1 fruit fly cellular context compared by ENCODE assay signal in genomic region chr3L:780867-781701, dm6.
TF ChIP-seq lines count a peak whose summit lies in the region.

No protein-coding gene starts in this region.

TF ChIP-seq in whole organism, embryonic, 481 proteins besides CTCF, POLR2A, EP300 and RAD21 (continued from another document and continues in another):
- TF ChIP-seq MBD-R2 (GFP tag; IDR thresholded peaks at IDR 0.05; lab: Robert Waterston, UW), result peak; percentile 89
- TF ChIP-seq lmd (GFP tag; IDR thresholded peaks at IDR 0.05; lab: Robert Waterston, UW), result peak; percentile 95
- TF ChIP-seq Mes4 (GFP tag; optimal IDR thresholded peaks at IDR 0.05; lab: Kevin White, UChicago), result no peak
- TF ChIP-seq ac (GFP tag; optimal IDR thresholded peaks at IDR 0.05; lab: Kevin White, UChicago), result no peak
- TF ChIP-seq CG3407 (GFP tag; optimal IDR thresholded peaks at IDR 0.05; lab: Kevin White, UChicago), result peak; percentile 88
- TF ChIP-seq CG14965 (GFP tag; optimal IDR thresholded peaks at IDR 0.05; lab: Kevin White, UChicago; ENCODE audit: borderline replicate concordance), result no peak
- peak; percentile 96 for TF ChIP-seq Med (GFP tag; lab: Kevin White, UChicago)
- peak; percentile 67 for TF ChIP-seq CG6813 (GFP tag; optimal IDR thresholded peaks at IDR 0.05; lab: Kevin White, UChicago)
- peak; percentile 74 for TF ChIP-seq CG14710 (tag; optimal IDR thresholded peaks at IDR 0.05; lab: Kevin White, UChicago)
- peak; percentile 65 for TF ChIP-seq CG4360 (GFP tag; IDR thresholded peaks at IDR 0.05; lab: Robert Waterston, UW)
- peak; percentile 86 for TF ChIP-seq zf30C (GFP tag; optimal IDR thresholded peaks at IDR 0.05; lab: Kevin White, UChicago)
- TF ChIP-seq Trl (optimal IDR thresholded peaks at IDR 0.05; lab: Kevin White, UChicago), result no peak
- peak; percentile 72 for TF ChIP-seq Trl (GFP tag; optimal IDR thresholded peaks at IDR 0.05; lab: Kevin White, UChicago)
- peak; percentile 92 for TF ChIP-seq CG2678 (tag; optimal IDR thresholded peaks at IDR 0.05; lab: Kevin White, UChicago)
- TF ChIP-seq CG8281 (tag; optimal IDR thresholded peaks at IDR 0.05; lab: Kevin White, UChicago), result peak; percentile 15
- peak; percentile 59 for TF ChIP-seq CG30020 (tag; optimal IDR thresholded peaks at IDR 0.05; lab: Kevin White, UChicago)
- TF ChIP-seq CG14860 (GFP tag; IDR thresholded peaks at IDR 0.05; lab: Robert Waterston, UW; ENCODE audit: partially characterized antibody), result no peak
- TF ChIP-seq tup (GFP tag; optimal IDR thresholded peaks at IDR 0.05; lab: Kevin White, UChicago), result peak; percentile 82
- TF ChIP-seq CG13624 (GFP tag; optimal IDR thresholded peaks at IDR 0.05; lab: Kevin White, UChicago), result peak; percentile 75
- peak; percentile 98 for TF ChIP-seq slbo (GFP tag; IDR thresholded peaks at IDR 0.05; lab: Robert Waterston, UW)
- TF ChIP-seq gcm (GFP tag; optimal IDR thresholded peaks at IDR 0.05; lab: Kevin White, UChicago), result peak; percentile 91
- peak; percentile 67 for TF ChIP-seq Hmx (GFP tag; optimal IDR thresholded peaks at IDR 0.05; lab: Kevin White, UChicago)
- TF ChIP-seq insv (GFP tag; optimal IDR thresholded peaks at IDR 0.05; lab: Kevin White, UChicago), result peak in 1 of 2 experiments; percentile 42
- TF ChIP-seq Dll (GFP tag; IDR thresholded peaks at IDR 0.05; lab: Robert Waterston, UW; ENCODE audit: partially characterized antibody), result no peak
- TF ChIP-seq gt (GFP tag; IDR thresholded peaks at IDR 0.05; lab: Robert Waterston, UW), result peak; percentile 89
- TF ChIP-seq Elba2 (GFP tag; optimal IDR thresholded peaks at IDR 0.05; lab: Kevin White, UChicago), result no peak
- TF ChIP-seq CG17361 (GFP tag; IDR thresholded peaks at IDR 0.05; lab: Robert Waterston, UW), result peak; percentile 79
- peak; percentile 66 for TF ChIP-seq CG13123 (GFP tag; optimal IDR thresholded peaks at IDR 0.05; lab: Kevin White, UChicago)
- TF ChIP-seq cato (GFP tag; optimal IDR thresholded peaks at IDR 0.05; lab: Kevin White, UChicago; ENCODE audit: borderline replicate concordance), result peak; percentile 89
- no peak for TF ChIP-seq Opbp (GFP tag; IDR thresholded peaks at IDR 0.05; lab: Robert Waterston, UW; ENCODE audit: partially characterized antibody)
- peak; percentile 97 for TF ChIP-seq sens (GFP tag; lab: Kevin White, UChicago)
- TF ChIP-seq CG14441 (GFP tag; IDR thresholded peaks at IDR 0.05; lab: Robert Waterston, UW), result peak; percentile 97
- TF ChIP-seq CG31224 (GFP tag; IDR thresholded peaks at IDR 0.05; lab: Robert Waterston, UW), result peak; percentile 93
- peak; percentile 58 for TF ChIP-seq CG18764 (GFP tag; optimal IDR thresholded peaks at IDR 0.05; lab: Kevin White, UChicago)
- TF ChIP-seq Fer1 (GFP tag; optimal IDR thresholded peaks at IDR 0.05; lab: Kevin White, UChicago), result peak; percentile 93
- peak; percentile 95 for TF ChIP-seq B-H1 (GFP tag; IDR thresholded peaks at IDR 0.05; lab: Robert Waterston, UW)
- TF ChIP-seq sisA (GFP tag; IDR thresholded peaks at IDR 0.05; lab: Robert Waterston, UW), result peak; percentile 94
- peak; percentile 94 for TF ChIP-seq esg (GFP tag; conservative IDR thresholded peaks at IDR 0.05; lab: Robert Waterston, UW)
- peak; percentile 95 for TF ChIP-seq Rx (GFP tag; IDR thresholded peaks at IDR 0.05; lab: Robert Waterston, UW)
- TF ChIP-seq CG5953 (GFP tag; IDR thresholded peaks at IDR 0.05; lab: Robert Waterston, UW), result peak; percentile 95
- TF ChIP-seq CG3726 (GFP tag; IDR thresholded peaks at IDR 0.05; lab: Robert Waterston, UW), result peak; percentile 94
- TF ChIP-seq CG18476 (GFP tag; optimal IDR thresholded peaks at IDR 0.05; lab: Kevin White, UChicago), result peak; percentile 73
- no peak for TF ChIP-seq sima (GFP tag; optimal IDR thresholded peaks at IDR 0.05; lab: Kevin White, UChicago)
- TF ChIP-seq Pdp1 (GFP tag; optimal IDR thresholded peaks at IDR 0.05; lab: Kevin White, UChicago), result peak; percentile 58 to 67
- peak; percentile 61 for TF ChIP-seq CG7786 (GFP tag; optimal IDR thresholded peaks at IDR 0.05; lab: Kevin White, UChicago)
- no peak for TF ChIP-seq hkb (optimal IDR thresholded peaks at IDR 0.05; lab: Kevin White, UChicago)
- TF ChIP-seq hkb (GFP tag; IDR thresholded peaks at IDR 0.05; lab: Robert Waterston, UW), result peak; percentile 98
- TF ChIP-seq Dad (GFP tag; optimal IDR thresholded peaks at IDR 0.05; lab: Kevin White, UChicago), result peak; percentile 85
- TF ChIP-seq CG8478 (optimal IDR thresholded peaks at IDR 0.05; lab: Kevin White, UChicago), result no peak
- TF ChIP-seq Dbx (GFP tag; IDR thresholded peaks at IDR 0.05; lab: Robert Waterston, UW), result peak; percentile 98
- TF ChIP-seq bab2 (GFP tag; optimal IDR thresholded peaks at IDR 0.05; lab: Kevin White, UChicago), result peak; percentile 85
- peak; percentile 90 for TF ChIP-seq CG1024 (GFP tag; IDR thresholded peaks at IDR 0.05; lab: Robert Waterston, UW)
- TF ChIP-seq tna (GFP tag; IDR thresholded peaks at IDR 0.05; lab: Robert Waterston, UW; ENCODE audit: partially characterized antibody), result no peak
- TF ChIP-seq toy (GFP tag; IDR thresholded peaks at IDR 0.05; lab: Robert Waterston, UW), result peak; percentile 89
- peak; percentile 68 for TF ChIP-seq kay (GFP tag; optimal IDR thresholded peaks at IDR 0.05; lab: Kevin White, UChicago)
- TF ChIP-seq CrebB (tag; optimal IDR thresholded peaks at IDR 0.05; lab: Kevin White, UChicago), result peak; percentile 76
- peak; percentile 98 for TF ChIP-seq sob (GFP tag; IDR thresholded peaks at IDR 0.05; lab: Robert Waterston, UW)
- TF ChIP-seq ken (GFP tag; IDR thresholded peaks at IDR 0.05; lab: Robert Waterston, UW), result peak; percentile 94
- TF ChIP-seq zfh1 (GFP tag; IDR thresholded peaks at IDR 0.05; lab: Robert Waterston, UW), result peak; percentile 97
- peak; percentile 96 for TF ChIP-seq CG4730 (GFP tag; IDR thresholded peaks at IDR 0.05; lab: Robert Waterston, UW)
- peak in 1 of 3 experiments; percentile 61 for TF ChIP-seq Stat92E (GFP tag; optimal IDR thresholded peaks at IDR 0.05; lab: Kevin White, UChicago)
- peak; percentile 88 for TF ChIP-seq CG11560 (tag; IDR thresholded peaks at IDR 0.05; lab: Robert Waterston, UW)
- TF ChIP-seq HLH4C (GFP tag; IDR thresholded peaks at IDR 0.05; lab: Robert Waterston, UW; ENCODE audit: partially characterized antibody), result no peak
- peak; percentile 36 for TF ChIP-seq CG31365 (tag; optimal IDR thresholded peaks at IDR 0.05; lab: Kevin White, UChicago)
- peak; percentile 82 for TF ChIP-seq CG17568 (GFP tag; optimal IDR thresholded peaks at IDR 0.05; lab: Kevin White, UChicago)
- peak; percentile 93 for TF ChIP-seq CG32767 (GFP tag; IDR thresholded peaks at IDR 0.05; lab: Robert Waterston, UW)
- TF ChIP-seq salm (tag; optimal IDR thresholded peaks at IDR 0.05; lab: Kevin White, UChicago), result peak; percentile 86
- peak; percentile 91 for TF ChIP-seq dati (GFP tag; IDR thresholded peaks at IDR 0.05; lab: Robert Waterston, UW)
- peak; percentile 90 for TF ChIP-seq dimm (GFP tag; IDR thresholded peaks at IDR 0.05; lab: Robert Waterston, UW)
- TF ChIP-seq sqz (GFP tag; optimal IDR thresholded peaks at IDR 0.05; lab: Kevin White, UChicago), result peak; percentile 25
- TF ChIP-seq gce (GFP tag; IDR thresholded peaks at IDR 0.05; lab: Robert Waterston, UW), result peak; percentile 93
- TF ChIP-seq bigmax (GFP tag; optimal IDR thresholded peaks at IDR 0.05; lab: Kevin White, UChicago), result no peak
- peak; percentile 91 for TF ChIP-seq CG8388 (GFP tag; optimal IDR thresholded peaks at IDR 0.05; lab: Kevin White, UChicago)
- TF ChIP-seq abd-A (tag; optimal IDR thresholded peaks at IDR 0.05; lab: Kevin White, UChicago), result no peak
- TF ChIP-seq Blimp-1 (GFP tag; optimal IDR thresholded peaks at IDR 0.05; lab: Kevin White, UChicago), result peak; percentile 84
- peak; percentile 72 for TF ChIP-seq CG5180 (GFP tag; optimal IDR thresholded peaks at IDR 0.05; lab: Kevin White, UChicago)
- TF ChIP-seq onecut (GFP tag; IDR thresholded peaks at IDR 0.05; lab: Robert Waterston, UW), result peak; percentile 89
- peak; percentile 89 for TF ChIP-seq ssp (GFP tag; IDR thresholded peaks at IDR 0.05; lab: Robert Waterston, UW)
- TF ChIP-seq CG30403 (GFP tag; optimal IDR thresholded peaks at IDR 0.05; lab: Kevin White, UChicago), result peak; percentile 95
- TF ChIP-seq row (GFP tag; IDR thresholded peaks at IDR 0.05; lab: Robert Waterston, UW), result peak; percentile 99
- no peak for TF ChIP-seq mld (GFP tag; IDR thresholded peaks at IDR 0.05; lab: Robert Waterston, UW; ENCODE audit: partially characterized antibody)
- no peak for TF ChIP-seq Kr (GFP tag; optimal IDR thresholded peaks at IDR 0.05; lab: Kevin White, UChicago)
- peak; percentile 57 for TF ChIP-seq ERR (GFP tag; optimal IDR thresholded peaks at IDR 0.05; lab: Kevin White, UChicago)
- peak in 1 of 2 experiments; percentile 56 for TF ChIP-seq crp (GFP tag; optimal IDR thresholded peaks at IDR 0.05; lab: Kevin White, UChicago)
- TF ChIP-seq tgo (GFP tag; IDR thresholded peaks at IDR 0.05; lab: Robert Waterston, UW), result peak; percentile 97
- peak; percentile 90 for TF ChIP-seq Adf1 (GFP tag; IDR thresholded peaks at IDR 0.05; lab: Robert Waterston, UW)
- peak; percentile 68 for TF ChIP-seq Lhr (GFP tag; optimal IDR thresholded peaks at IDR 0.05; lab: Kevin White, UChicago)
- peak; percentile 86; the same call in 1 of the 3 replicates for TF ChIP-seq sr (GFP tag; IDR thresholded peaks at IDR 0.05; lab: Robert Waterston, UW)
- TF ChIP-seq CG9797 (GFP tag; optimal IDR thresholded peaks at IDR 0.05; lab: Kevin White, UChicago), result peak; percentile 18
- peak; percentile 91 for TF ChIP-seq CG31441 (GFP tag; IDR thresholded peaks at IDR 0.05; lab: Robert Waterston, UW)
- no peak for TF ChIP-seq Hr39 (optimal IDR thresholded peaks at IDR 0.05; lab: Kevin White, UChicago)
- peak; percentile 95 for TF ChIP-seq CG2889 (GFP tag; IDR thresholded peaks at IDR 0.05; lab: Robert Waterston, UW)
- TF ChIP-seq CG16815 (GFP tag; optimal IDR thresholded peaks at IDR 0.05; lab: Kevin White, UChicago), result peak; percentile 86
- no peak for TF ChIP-seq Sin3A (optimal IDR thresholded peaks at IDR 0.05; lab: Kevin White, UChicago)
- peak; percentile 83 for TF ChIP-seq phol (tag; optimal IDR thresholded peaks at IDR 0.05; lab: Kevin White, UChicago)
- TF ChIP-seq jumu (GFP tag; optimal IDR thresholded peaks at IDR 0.05; lab: Kevin White, UChicago), result peak; percentile 36
- peak; percentile 20 for TF ChIP-seq CG11398 (GFP tag; optimal IDR thresholded peaks at IDR 0.05; lab: Kevin White, UChicago)
- peak; percentile 1 for TF ChIP-seq Dp (GFP tag; optimal IDR thresholded peaks at IDR 0.05; lab: Kevin White, UChicago)
- peak; percentile 73 for TF ChIP-seq Nf-YB (GFP tag; optimal IDR thresholded peaks at IDR 0.05; lab: Kevin White, UChicago)
- TF ChIP-seq CG9609 (GFP tag; optimal IDR thresholded peaks at IDR 0.05; lab: Kevin White, UChicago), result peak; percentile 66
- peak; percentile 72 for TF ChIP-seq Fer2 (tag; optimal IDR thresholded peaks at IDR 0.05; lab: Kevin White, UChicago)
- peak; percentile 93 for TF ChIP-seq CG10209 (GFP tag; optimal IDR thresholded peaks at IDR 0.05; lab: Kevin White, UChicago)
- TF ChIP-seq Spps (tag; optimal IDR thresholded peaks at IDR 0.05; lab: Kevin White, UChicago), result peak; percentile 55
- TF ChIP-seq CG10366 (GFP tag; IDR thresholded peaks at IDR 0.05; lab: Robert Waterston, UW), result peak; percentile 97
- peak; percentile 97 for TF ChIP-seq HLH3B (GFP tag; IDR thresholded peaks at IDR 0.05; lab: Robert Waterston, UW)
- peak; percentile 94 for TF ChIP-seq Ets65A (GFP tag; lab: Kevin White, UChicago)
- TF ChIP-seq CG10431 (GFP tag; optimal IDR thresholded peaks at IDR 0.05; lab: Kevin White, UChicago), result peak; percentile 66
- TF ChIP-seq grau (tag; optimal IDR thresholded peaks at IDR 0.05; lab: Kevin White, UChicago), result peak; percentile 94
- peak; percentile 91 for TF ChIP-seq CG11696 (GFP tag; IDR thresholded peaks at IDR 0.05; lab: Robert Waterston, UW)
- TF ChIP-seq MTF-1 (GFP tag; optimal IDR thresholded peaks at IDR 0.05; lab: Kevin White, UChicago; ENCODE audit: borderline replicate concordance), result peak; percentile 12
- TF ChIP-seq C15 (GFP tag; IDR thresholded peaks at IDR 0.05; lab: Robert Waterston, UW), result peak; percentile 91
- peak; percentile 94 for TF ChIP-seq CG2120 (GFP tag; optimal IDR thresholded peaks at IDR 0.05; lab: Kevin White, UChicago)
- peak; percentile 54; the same call in 1 of the 2 replicates for TF ChIP-seq Dip2 (GFP tag; IDR thresholded peaks at IDR 0.05; lab: Robert Waterston, UW)
- peak in 1 of 2 experiments; percentile 81 for TF ChIP-seq Hr78 (GFP tag; optimal IDR thresholded peaks at IDR 0.05; lab: Kevin White, UChicago)
- TF ChIP-seq H2.0 (GFP tag; IDR thresholded peaks at IDR 0.05; lab: Robert Waterston, UW), result peak; percentile 96
- TF ChIP-seq fd3F (GFP tag; optimal IDR thresholded peaks at IDR 0.05; lab: Kevin White, UChicago), result peak; percentile 91
- no peak for TF ChIP-seq cad (GFP tag; optimal IDR thresholded peaks at IDR 0.05; lab: Kevin White, UChicago)
- TF ChIP-seq CG3838 (GFP tag; optimal IDR thresholded peaks at IDR 0.05; lab: Kevin White, UChicago), result peak; percentile 71
- peak; percentile 96 for TF ChIP-seq Taf1 (GFP tag; IDR thresholded peaks at IDR 0.05; lab: Robert Waterston, UW)
- peak; percentile 59 for TF ChIP-seq CG2116 (GFP tag; optimal IDR thresholded peaks at IDR 0.05; lab: Kevin White, UChicago)
- TF ChIP-seq CG15269 (tag; optimal IDR thresholded peaks at IDR 0.05; lab: Kevin White, UChicago), result peak; percentile 96
- peak; percentile 71 for TF ChIP-seq CG6854 (GFP tag; optimal IDR thresholded peaks at IDR 0.05; lab: Kevin White, UChicago)
- TF ChIP-seq shn (GFP tag; optimal IDR thresholded peaks at IDR 0.05; lab: Kevin White, UChicago), result peak; percentile 3
- TF ChIP-seq knrl (GFP tag; IDR thresholded peaks at IDR 0.05; lab: Robert Waterston, UW; ENCODE audit: partially characterized antibody), result no peak
- TF ChIP-seq unpg (GFP tag; optimal IDR thresholded peaks at IDR 0.05; lab: Kevin White, UChicago), result peak; percentile 94
- peak; percentile 90 for TF ChIP-seq rib (GFP tag; IDR thresholded peaks at IDR 0.05; lab: Robert Waterston, UW)
- peak; percentile 86 for TF ChIP-seq Six4 (GFP tag; optimal IDR thresholded peaks at IDR 0.05; lab: Kevin White, UChicago)
- peak; percentile 58; the same call in 1 of the 2 replicates for TF ChIP-seq dan (GFP tag; IDR thresholded peaks at IDR 0.05; lab: Robert Waterston, UW)
- TF ChIP-seq HmgD (GFP tag; optimal IDR thresholded peaks at IDR 0.05; lab: Kevin White, UChicago), result no peak
- peak; percentile 86 for TF ChIP-seq jigr1 (GFP tag; IDR thresholded peaks at IDR 0.05; lab: Robert Waterston, UW)
- peak; percentile 50 for TF ChIP-seq CG34376 (GFP tag; optimal IDR thresholded peaks at IDR 0.05; lab: Kevin White, UChicago)
- peak; percentile 64 for TF ChIP-seq CG8944 (GFP tag; optimal IDR thresholded peaks at IDR 0.05; lab: Kevin White, UChicago)
- TF ChIP-seq tap (tag; optimal IDR thresholded peaks at IDR 0.05; lab: Kevin White, UChicago), result peak; percentile 79
